Fruit fly (Drosophila melanogaster) S2 (cell line): Measurements from ENCODE around the gene CG13403.

ENCODE experiments used
- CG8478 ChIP-seq: fragments of >200 bp; optimal IDR thresholded peaks from 2 replicates; lab custom pipeline; 2018
- CTCF ChIP-seq, 2 experiments: fragments of >200 bp; optimal IDR thresholded peaks; 2 replicates each; lab custom pipeline; 2018

DNA sequence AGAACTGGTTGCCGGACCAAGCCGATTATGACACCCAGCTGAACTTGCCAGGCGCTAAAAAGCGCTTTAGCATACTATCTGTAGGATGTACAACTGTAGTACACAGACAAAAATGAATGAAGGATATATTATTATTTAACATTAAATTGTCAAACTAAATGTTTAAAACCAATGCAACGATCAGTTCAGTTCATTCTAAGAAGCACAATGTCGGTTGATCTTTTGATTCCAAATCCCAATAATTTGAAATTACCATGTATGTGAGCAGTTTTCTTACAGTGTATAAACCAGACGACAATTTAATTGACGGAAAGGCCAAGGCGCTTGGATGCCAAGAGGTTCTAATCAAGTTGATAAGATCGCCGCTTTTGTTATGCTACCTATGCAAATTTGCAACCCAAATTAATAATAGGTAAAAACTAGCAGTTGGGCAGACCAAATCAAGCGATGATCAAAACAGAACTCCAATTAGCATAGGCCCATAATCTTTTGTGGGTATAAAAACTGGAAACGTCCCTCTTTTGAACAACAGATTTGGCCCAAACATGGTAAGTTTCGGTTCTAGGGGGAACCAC lies 22.7 kb downstream of the CG13403 start, which contains the start of gene CG12480:
- no peak for TF ChIP-seq CTCF (optimal IDR thresholded peaks at IDR 0.05; lab: Kevin White, UChicago)
- TF ChIP-seq CG8478 (lab: Kevin White, UChicago): no peak
